Fruit fly (Drosophila melanogaster) whole organism, embryonic: ENCODE measurements around the gene Hr78.

ENCODE experiments used
- Aef1 ChIP-seq: fragments of 200-800 bp; sonication (Bioruptor generic); IDR thresholded peaks from 3 replicates; pipeline ENCODE4 v1.3.6; 2022; ENCODE audit warnings: missing biosample characterization, missing genetic modification characterization
- Atf6 ChIP-seq: fragments of 200-800 bp; sonication (Bioruptor generic); IDR thresholded peaks from 2 replicates; pipeline ENCODE4 v1.3.6; 2022; ENCODE audit warnings: missing biosample characterization, missing genetic modification characterization
- B-H2 ChIP-seq: fragments of 200-800 bp; sonication (Bioruptor generic); optimal IDR thresholded peaks from 2 replicates; lab custom pipeline; 2018; ENCODE audit warnings: missing biosample characterization, mild to moderate bottlenecking, missing genetic modification characterization
- Blimp-1 ChIP-seq: fragments of 200-800 bp; sonication (Bioruptor generic); optimal IDR thresholded peaks from 3 replicates; lab custom pipeline; 2018; ENCODE audit warnings: missing biosample characterization, missing genetic modification characterization, mild to moderate bottlenecking, moderate library complexity, missing genetic modification reagents
- Bteb2 ChIP-seq: fragments of 200-800 bp; sonication (Bioruptor generic); optimal IDR thresholded peaks from 2 replicates; lab custom pipeline; 2016; ENCODE audit warnings: missing biosample characterization, missing genetic modification characterization
- CG10147 ChIP-seq: fragments of 200-800 bp; sonication (Bioruptor generic); optimal IDR thresholded peaks from 2 replicates; lab custom pipeline; 2019; ENCODE audit warnings: missing biosample characterization, mild to moderate bottlenecking, missing genetic modification characterization, moderate library complexity
- CG12071 ChIP-seq: fragments of 200-800 bp; sonication (Bioruptor generic); optimal IDR thresholded peaks from 3 replicates; lab custom pipeline; 2018; ENCODE audit warnings: missing biosample characterization, mild to moderate bottlenecking, missing genetic modification characterization
- CG1603 ChIP-seq: fragments of 200-800 bp; sonication (Bioruptor generic); optimal IDR thresholded peaks from 2 replicates; lab custom pipeline; 2019; ENCODE audit warnings: missing biosample characterization, mild to moderate bottlenecking, missing genetic modification characterization, moderate library complexity
- CG16815 ChIP-seq: fragments of 200-800 bp; sonication (Bioruptor generic); optimal IDR thresholded peaks from 3 replicates; lab custom pipeline; 2017; ENCODE audit warnings: missing biosample characterization, mild to moderate bottlenecking, missing genetic modification characterization
- CG17612 ChIP-seq: fragments of 200-800 bp; sonication (Bioruptor generic); IDR thresholded peaks from 2 replicates; pipeline ENCODE4 v1.3.6; 2022; ENCODE audit warnings: missing biosample characterization, missing genetic modification characterization
- CG18262 ChIP-seq: fragments of 200-800 bp; optimal IDR thresholded peaks from 3 replicates; lab custom pipeline; 2019; ENCODE audit warnings: missing biosample characterization, mild to moderate bottlenecking, missing genetic modification characterization, moderate library complexity
- CG3163 ChIP-seq: fragments of 200-800 bp; sonication (Bioruptor generic); optimal IDR thresholded peaks from 3 replicates; lab custom pipeline; 2016; ENCODE audit warnings: missing biosample characterization, missing genetic modification characterization
- CG43689 ChIP-seq: fragments of 200-800 bp; sonication (Bioruptor generic); IDR thresholded peaks from 2 replicates; pipeline ENCODE4 v1.3.6; 2022; ENCODE audit warnings: missing biosample characterization, missing genetic modification characterization
- CG4820 ChIP-seq: fragments of 200-800 bp; sonication (Bioruptor generic); optimal IDR thresholded peaks from 3 replicates; lab custom pipeline; 2016; ENCODE audit warnings: missing biosample characterization, missing genetic modification characterization
- CG5180 ChIP-seq: fragments of 200-800 bp; sonication (Bioruptor generic); optimal IDR thresholded peaks from 3 replicates; lab custom pipeline; 2017; ENCODE audit warnings: missing biosample characterization, missing genetic modification characterization, mild to moderate bottlenecking, moderate library complexity, missing genetic modification reagents
- CG5245 ChIP-seq: fragments of 200-800 bp; sonication (Bioruptor generic); optimal IDR thresholded peaks from 3 replicates; lab custom pipeline; 2016; ENCODE audit warnings: missing biosample characterization, missing genetic modification characterization
- CG5953 ChIP-seq: fragments of 200-800 bp; sonication (Bioruptor generic); IDR thresholded peaks from 2 replicates; pipeline ENCODE4 v1.3.6; 2022; ENCODE audit warnings: missing biosample characterization, missing genetic modification characterization
- CG6272 ChIP-seq: fragments of 200-800 bp; sonication (Bioruptor generic); IDR thresholded peaks from 2 replicates; pipeline ENCODE4 v1.3.6; 2022; ENCODE audit warnings: missing biosample characterization, missing genetic modification characterization
- CG6683 ChIP-seq: fragments of 200-800 bp; sonication (Bioruptor generic); optimal IDR thresholded peaks from 2 replicates; lab custom pipeline; 2017; ENCODE audit warnings: missing biosample characterization, mild to moderate bottlenecking, missing genetic modification characterization, missing genetic modification reagents
- CG8388 ChIP-seq: fragments of 200-800 bp; sonication (Bioruptor generic); optimal IDR thresholded peaks from 2 replicates; lab custom pipeline; 2019; ENCODE audit warnings: missing biosample characterization, mild to moderate bottlenecking, missing genetic modification characterization, moderate library complexity
- CoRest ChIP-seq: fragments of 200-800 bp; sonication (Bioruptor generic); optimal IDR thresholded peaks from 3 replicates; lab custom pipeline; 2018; ENCODE audit warnings: missing biosample characterization, mild to moderate bottlenecking, missing genetic modification characterization, moderate library complexity
- D19A ChIP-seq: fragments of 200-800 bp; optimal IDR thresholded peaks from 3 replicates; lab custom pipeline; 2019; ENCODE audit warnings: missing biosample characterization, mild to moderate bottlenecking, missing genetic modification characterization, moderate library complexity
- Dll ChIP-seq: fragments of 200-800 bp; sonication (Bioruptor generic); IDR thresholded peaks from 4 replicates; pipeline ENCODE4 v1.3.6; 2022; ENCODE audit warnings: missing biosample characterization, missing genetic modification characterization; ENCODE audit not compliant: partially characterized antibody
- Dref ChIP-seq: fragments of 200-800 bp; sonication (Bioruptor generic); IDR thresholded peaks from 2 replicates; pipeline ENCODE4 v1.3.6; 2022; ENCODE audit warnings: missing biosample characterization, missing genetic modification characterization
- ERR ChIP-seq: fragments of 200-800 bp; sonication (Bioruptor generic); optimal IDR thresholded peaks from 2 replicates; lab custom pipeline; 2016; ENCODE audit warnings: missing biosample characterization, missing genetic modification characterization
- Elba2 ChIP-seq: fragments of 200-800 bp; sonication (Bioruptor generic); optimal IDR thresholded peaks from 3 replicates; lab custom pipeline; 2016; ENCODE audit warnings: missing biosample characterization, missing genetic modification characterization
- Gsc ChIP-seq: fragments of 200-800 bp; sonication (Bioruptor generic); IDR thresholded peaks from 2 replicates; pipeline ENCODE4 v1.3.6; 2022; ENCODE audit warnings: missing biosample characterization, missing genetic modification characterization
- Hr39 ChIP-seq: fragments of >200 bp; optimal IDR thresholded peaks from 2 replicates; lab custom pipeline; 2017
- Hsf ChIP-seq: fragments of 200-800 bp; sonication (Bioruptor generic); optimal IDR thresholded peaks from 3 replicates; lab custom pipeline; 2016; ENCODE audit warnings: missing biosample characterization, missing genetic modification characterization
- NfI ChIP-seq: fragments of 200-800 bp; sonication (Bioruptor generic); optimal IDR thresholded peaks from 3 replicates; lab custom pipeline; 2018; ENCODE audit warnings: missing biosample characterization, mild to moderate bottlenecking, missing genetic modification characterization, moderate library complexity
- PHDP ChIP-seq: fragments of 200-800 bp; sonication (Bioruptor generic); optimal IDR thresholded peaks from 3 replicates; lab custom pipeline; 2018; ENCODE audit warnings: missing biosample characterization, mild to moderate bottlenecking, missing genetic modification characterization, moderate library complexity
- Poxn ChIP-seq: fragments of 200-800 bp; sonication (Bioruptor generic); IDR thresholded peaks from 2 replicates; pipeline ENCODE4 v1.3.6; 2022; ENCODE audit warnings: missing biosample characterization, missing genetic modification characterization
- Rfx ChIP-seq: fragments of 200-800 bp; sonication (Bioruptor generic); IDR thresholded peaks from 2 replicates; pipeline ENCODE4 v1.3.6; 2022; ENCODE audit warnings: missing biosample characterization, missing genetic modification characterization
- Scr ChIP-seq: fragments of 200-800 bp; sonication (Bioruptor generic); IDR thresholded peaks from 2 replicates; pipeline ENCODE4 v1.3.6; 2022; ENCODE audit warnings: missing biosample characterization, missing genetic modification characterization; ENCODE audit not compliant: partially characterized antibody
- Sin3A ChIP-seq: fragments of >200 bp; optimal IDR thresholded peaks from 2 replicates; lab custom pipeline; 2018
- Xrp1 ChIP-seq: fragments of 200-800 bp; sonication (Bioruptor generic); IDR thresholded peaks from 2 replicates; pipeline ENCODE4 v1.3.6; 2022; ENCODE audit warnings: missing biosample characterization, missing genetic modification characterization
- ac ChIP-seq: fragments of 200-800 bp; sonication (Bioruptor generic); optimal IDR thresholded peaks from 3 replicates; lab custom pipeline; 2017; ENCODE audit warnings: missing biosample characterization, mild to moderate bottlenecking, missing genetic modification characterization
- ap ChIP-seq: fragments of 200-800 bp; sonication (Bioruptor generic); IDR thresholded peaks from 2 replicates; pipeline ENCODE4 v1.3.6; 2022; ENCODE audit warnings: missing biosample characterization, missing genetic modification characterization
- ase ChIP-seq: fragments of 200-800 bp; sonication (Bioruptor generic); IDR thresholded peaks from 3 replicates; pipeline ENCODE4 v1.3.6; 2022; ENCODE audit warnings: missing biosample characterization, missing genetic modification characterization
- cas ChIP-seq: fragments of 200-800 bp; sonication (Bioruptor generic); IDR thresholded peaks from 2 replicates; pipeline ENCODE4 v1.3.6; 2022; ENCODE audit warnings: missing biosample characterization, missing genetic modification characterization
- chif ChIP-seq, 2 experiments: fragments of 200-800 bp; sonication (Bioruptor generic); optimal IDR thresholded peaks; 3 replicates each; lab custom pipeline; 2016; ENCODE audit warnings: missing biosample characterization in 2 of 2, missing genetic modification characterization in 2 of 2
- dan ChIP-seq: fragments of 200-800 bp; sonication (Bioruptor generic); IDR thresholded peaks from 2 replicates; pipeline ENCODE4 v1.3.6; 2022; ENCODE audit warnings: missing biosample characterization, missing genetic modification characterization
- disco-r ChIP-seq: fragments of 200-800 bp; sonication (Bioruptor generic); optimal IDR thresholded peaks from 2 replicates; lab custom pipeline; 2016; ENCODE audit warnings: missing biosample characterization, missing genetic modification characterization
- hkb ChIP-seq, 2 experiments: fragments of 200-800 bp in 1 of 2; fragments of >200 bp in 1 of 2; sonication (Bioruptor generic) in 1 of 2; IDR thresholded peaks in 1 of 2; optimal IDR thresholded peaks in 1 of 2; 2 replicates each; pipeline versions ENCODE4 v1.3.6 to Lab custom; 2017 to 2022; ENCODE audit warnings: missing biosample characterization in 1 of 2, missing genetic modification characterization in 1 of 2
- ind ChIP-seq: fragments of 200-800 bp; sonication (Bioruptor generic); optimal IDR thresholded peaks from 3 replicates; lab custom pipeline; 2016; ENCODE audit warnings: missing biosample characterization, missing genetic modification characterization
- kay ChIP-seq: fragments of 200-800 bp; sonication (Bioruptor generic); optimal IDR thresholded peaks from 2 replicates; lab custom pipeline; 2016; ENCODE audit warnings: missing biosample characterization, missing genetic modification characterization
- nmo ChIP-seq: fragments of 200-800 bp; sonication (Bioruptor generic); optimal IDR thresholded peaks from 2 replicates; lab custom pipeline; 2018; ENCODE audit warnings: missing biosample characterization, mild to moderate bottlenecking, missing genetic modification characterization, moderate library complexity
- nom ChIP-seq: fragments of 200-800 bp; sonication (Bioruptor generic); optimal IDR thresholded peaks from 2 replicates; lab custom pipeline; 2017; ENCODE audit warnings: missing biosample characterization, missing genetic modification characterization, mild to moderate bottlenecking, moderate library complexity, missing genetic modification reagents
- odd ChIP-seq: fragments of 200-800 bp; sonication (Bioruptor generic); optimal IDR thresholded peaks from 2 replicates; lab custom pipeline; 2017; ENCODE audit warnings: missing biosample characterization, mild to moderate bottlenecking, missing genetic modification characterization
- pb ChIP-seq: fragments of 200-800 bp; sonication (Bioruptor generic); optimal IDR thresholded peaks from 3 replicates; lab custom pipeline; 2016; ENCODE audit warnings: missing biosample characterization, missing genetic modification characterization
- vvl ChIP-seq: fragments of 200-800 bp; sonication (Bioruptor generic); IDR thresholded peaks from 2 replicates; pipeline ENCODE4 v1.3.6; 2022; ENCODE audit warnings: missing biosample characterization, missing genetic modification characterization
- wor ChIP-seq: fragments of 200-800 bp; sonication (Bioruptor generic); IDR thresholded peaks from 2 replicates; pipeline ENCODE4 v1.3.6; 2022; ENCODE audit warnings: missing biosample characterization, missing genetic modification characterization
- zfh2 ChIP-seq: fragments of 200-800 bp; sonication (Bioruptor generic); optimal IDR thresholded peaks from 2 replicates; lab custom pipeline; 2016; ENCODE audit warnings: missing biosample characterization, missing genetic modification characterization

Gene Hr78

DNA sequence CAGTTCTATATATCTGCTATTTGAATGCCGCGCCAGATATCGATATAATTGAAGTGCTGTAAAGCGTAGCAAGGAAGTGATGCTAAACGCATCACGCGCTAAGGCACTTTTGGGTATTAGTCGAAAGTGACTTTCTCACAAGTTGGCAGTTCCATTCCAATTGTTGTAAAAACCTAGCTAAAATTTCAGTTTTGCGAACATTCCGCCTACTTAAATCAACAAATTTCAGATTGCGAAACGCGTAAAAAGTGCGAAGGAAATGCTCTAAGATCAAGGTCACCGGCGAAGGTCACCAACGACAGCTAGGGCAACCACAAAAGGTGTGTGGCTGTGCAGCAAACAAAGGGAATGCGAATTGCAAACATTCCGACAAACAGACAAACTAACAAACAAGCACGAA lies 51.6 kb downstream of the Hr78 start, which contains the start of gene Syx7 (continued):
- TF ChIP-seq dan (no peak), Sin3A (lab: Kevin White, UChicago) (peak; percentile 54), CG8388 (no peak), cas (GFP tag; lab: Robert Waterston, UW) (no peak), nmo (GFP tag; lab: Kevin White, UChicago) (peak; percentile 64), vvl (GFP tag; lab: Robert Waterston, UW) (peak; percentile 54), odd (no peak), Xrp1 (GFP tag; lab: Robert Waterston, UW) (peak; percentile 32; the same call in 1 of the 2 replicates), CG43689 (GFP tag; lab: Robert Waterston, UW) (no peak), CG18262 (tag; lab: Kevin White, UChicago) (peak; percentile 10), hkb (optimal IDR thresholded peaks at IDR 0.05; lab: Kevin White, UChicago) (no peak), hkb (GFP tag; IDR thresholded peaks at IDR 0.05; lab: Robert Waterston, UW) (no peak), CG6272 (no peak), Elba2 (GFP tag; lab: Kevin White, UChicago) (peak; percentile 77), kay (GFP tag; lab: Kevin White, UChicago) (no peak), Dref (GFP tag; lab: Robert Waterston, UW) (peak; percentile 94), Atf6 (GFP tag; lab: Robert Waterston, UW) (no peak), Aef1 (GFP tag; lab: Robert Waterston, UW) (no peak), ase (GFP tag; lab: Robert Waterston, UW) (no peak), CG17612 (GFP tag; lab: Robert Waterston, UW) (no peak), CG5180 (GFP tag; lab: Kevin White, UChicago) (no peak), CG12071 (GFP tag; lab: Kevin White, UChicago) (no peak), wor (GFP tag; lab: Robert Waterston, UW) (no peak), CG3163 (GFP tag; lab: Kevin White, UChicago) (peak; percentile 6), chif (GFP tag; optimal IDR thresholded peaks at IDR 0.05; lab: Kevin White, UChicago) (no peak), zfh2 (GFP tag; lab: Kevin White, UChicago) (peak; percentile 25), Poxn (GFP tag; lab: Robert Waterston, UW) (no peak), PHDP (tag; lab: Kevin White, UChicago) (no peak), CG1603 (tag; lab: Kevin White, UChicago) (peak; percentile 71), Blimp-1 (GFP tag; lab: Kevin White, UChicago) (no peak), CG16815 (GFP tag; lab: Kevin White, UChicago) (no peak), CoRest (tag; lab: Kevin White, UChicago) (peak; percentile 33), CG5953 (GFP tag; lab: Robert Waterston, UW) (no peak), Scr (GFP tag; lab: Robert Waterston, UW) (peak; percentile 62), D19A (tag; lab: Kevin White, UChicago) (no peak), Dll (GFP tag; lab: Robert Waterston, UW) (peak; percentile 59; the same call in 2 of the 4 replicates), pb (no peak), NfI (GFP tag; lab: Kevin White, UChicago) (peak; percentile 1), CG6683 (GFP tag; lab: Kevin White, UChicago) (no peak), CG4820 (no peak), Gsc (GFP tag; lab: Robert Waterston, UW) (no peak), ind (GFP tag; lab: Kevin White, UChicago) (no peak), Bteb2 (GFP tag; lab: Kevin White, UChicago) (no peak), CG10147 (no peak), Rfx (GFP tag; lab: Robert Waterston, UW) (peak; percentile 52), disco-r (GFP tag; lab: Kevin White, UChicago) (no peak), ERR (GFP tag; lab: Kevin White, UChicago) (peak; percentile 33), Hsf (GFP tag; lab: Kevin White, UChicago) (peak; percentile 25), ac (GFP tag; lab: Kevin White, UChicago) (no peak), CG5245 (GFP tag; lab: Kevin White, UChicago) (no peak), nom (GFP tag; lab: Kevin White, UChicago) (no peak), Hr39 (lab: Kevin White, UChicago) (no peak), ap (GFP tag; lab: Robert Waterston, UW) (no peak), B-H2 (peak; percentile 41)
